Worm (Caenorhabditis elegans) whole organism, young adult: ENCODE results near the gene C29E4.17.

ENCODE experiments used
- B0019.2 ChIP-seq: fragments of 200-800 bp; sonication (Bioruptor generic); conservative IDR thresholded peaks from 2 replicates; pipeline ENCODE4 v1.3.6; 2022; ENCODE audit warnings: missing genetic modification reagents, missing genetic modification characterization, missing compliant biosample characterization
- B0035.1 ChIP-seq: sonication (generic microtip); optimal IDR thresholded peaks from 2 replicates; lab custom pipeline; 2016; ENCODE audit warnings: missing genetic modification characterization, mild to moderate bottlenecking, missing compliant biosample characterization, missing genotype, missing genetic modification reagents
- F37B4.10 ChIP-seq: fragments of 200-800 bp; sonication (Bioruptor generic); IDR thresholded peaks from 2 replicates; pipeline ENCODE4 v1.3.6; 2022; ENCODE audit warnings: missing genetic modification characterization, missing compliant biosample characterization
- F49E8.2 ChIP-seq: sonication (generic microtip); optimal IDR thresholded peaks from 3 replicates; lab custom pipeline; 2017; ENCODE audit warnings: missing genetic modification characterization, mild to moderate bottlenecking, missing compliant biosample characterization, antibody characterized with exemption, moderate library complexity; ENCODE audit not compliant: insufficient read depth
- F57A8.1 ChIP-seq: fragments of 200-800 bp; sonication (Bioruptor generic); optimal IDR thresholded peaks from 2 replicates; lab custom pipeline; 2018; ENCODE audit warnings: mild to moderate bottlenecking, missing genetic modification characterization, moderate library complexity, missing compliant biosample characterization
- K11D2.4 ChIP-seq: fragments of 200-800 bp; sonication (Bioruptor generic); IDR thresholded peaks from 2 replicates; pipeline ENCODE4 v1.3.6; 2022; ENCODE audit warnings: missing genetic modification reagents, missing genetic modification characterization, missing compliant biosample characterization
- K12H6.12 ChIP-seq: fragments of 200-800 bp; sonication (Bioruptor generic); optimal IDR thresholded peaks from 2 replicates; lab custom pipeline; 2018; ENCODE audit warnings: mild to moderate bottlenecking, missing genetic modification characterization, missing compliant biosample characterization
- T07F8.4 ChIP-seq: sonication (generic microtip); optimal IDR thresholded peaks from 2 replicates; lab custom pipeline; 2016; ENCODE audit warnings: mild to moderate bottlenecking, missing genetic modification characterization, moderate library complexity, missing compliant biosample characterization
- Y95B8A.8 ChIP-seq: fragments of 200-800 bp; sonication (Bioruptor generic); IDR thresholded peaks from 2 replicates; pipeline ENCODE4 v1.3.6; 2022; ENCODE audit warnings: missing genetic modification reagents, missing genetic modification characterization, missing compliant biosample characterization
- attf-3 ChIP-seq: fragments of 200-800 bp; sonication (Bioruptor generic); conservative IDR thresholded peaks from 2 replicates; pipeline ENCODE4 v1.3.6; 2022; ENCODE audit warnings: missing genetic modification reagents, missing genetic modification characterization, missing compliant biosample characterization
- attf-5 ChIP-seq: fragments of 200-800 bp; sonication (Bioruptor generic); optimal IDR thresholded peaks from 2 replicates; lab custom pipeline; 2018; ENCODE audit warnings: mild to moderate bottlenecking, missing genetic modification characterization, missing compliant biosample characterization
- attf-6 ChIP-seq: fragments of 200-800 bp; sonication (Bioruptor generic); IDR thresholded peaks from 2 replicates; pipeline ENCODE4 v1.3.6; 2022; ENCODE audit warnings: missing genetic modification reagents, missing genetic modification characterization, missing compliant biosample characterization
- ceh-40 ChIP-seq: fragments of 200-800 bp; sonication (Bioruptor generic); IDR thresholded peaks from 2 replicates; pipeline ENCODE4 v1.3.6; 2022; ENCODE audit warnings: missing genetic modification characterization, missing compliant biosample characterization
- chd-7 ChIP-seq: sonication (generic microtip); optimal IDR thresholded peaks from 2 replicates; lab custom pipeline; 2016; ENCODE audit warnings: mild to moderate bottlenecking, missing genetic modification characterization, moderate library complexity, missing compliant biosample characterization
- dox-1 ChIP-seq: fragments of 200-800 bp; sonication (Bioruptor generic); IDR thresholded peaks from 2 replicates; pipeline ENCODE4 v1.3.6; 2022; ENCODE audit warnings: missing genetic modification reagents, missing genetic modification characterization, missing compliant biosample characterization
- ekl-4 ChIP-seq: fragments of 200-800 bp; sonication (Bioruptor generic); IDR thresholded peaks from 2 replicates; pipeline ENCODE4 v1.3.6; 2022; ENCODE audit warnings: missing genetic modification reagents, missing genetic modification characterization, missing compliant biosample characterization
- fkh-3 ChIP-seq: sonication (generic microtip); optimal IDR thresholded peaks from 2 replicates; lab custom pipeline; 2016; ENCODE audit warnings: mild to moderate bottlenecking, missing genetic modification characterization, missing compliant biosample characterization
- hlh-12 ChIP-seq: sonication (generic microtip); optimal IDR thresholded peaks from 2 replicates; lab custom pipeline; 2016; ENCODE audit warnings: missing genetic modification characterization, missing compliant biosample characterization
- hrde-1 ChIP-seq: sonication (generic microtip); optimal IDR thresholded peaks from 2 replicates; lab custom pipeline; 2016; ENCODE audit warnings: missing genetic modification characterization, mild to moderate bottlenecking, missing compliant biosample characterization, moderate library complexity, missing genotype, missing genetic modification reagents, borderline replicate concordance
- let-526 ChIP-seq: fragments of 200-800 bp; sonication (Bioruptor generic); IDR thresholded peaks from 2 replicates; pipeline ENCODE4 v1.3.6; 2022; ENCODE audit warnings: missing genetic modification reagents, missing genetic modification characterization, missing compliant biosample characterization
- lin-35 ChIP-seq, 3 experiments: fragments of 150-350 bp in 2 of 3; sonication (generic microtip) in 1 of 3; optimal IDR thresholded peaks; 2 replicates each; lab custom pipeline; 2014 to 2018; ENCODE audit warnings: missing biosample characterization in 3 of 3, missing genetic modification characterization in 3 of 3, missing genetic modification reagents in 3 of 3
- lin-54 ChIP-seq: fragments of 200-800 bp; sonication (Bioruptor generic); optimal IDR thresholded peaks from 2 replicates; lab custom pipeline; 2018; ENCODE audit warnings: mild to moderate bottlenecking, missing genetic modification characterization, missing compliant biosample characterization
- lsl-1 ChIP-seq: fragments of 200-800 bp; sonication (Bioruptor generic); optimal IDR thresholded peaks from 2 replicates; lab custom pipeline; 2018; ENCODE audit warnings: mild to moderate bottlenecking, missing genetic modification characterization, moderate library complexity, missing compliant biosample characterization
- madf-3 ChIP-seq: fragments of 200-800 bp; sonication (Bioruptor generic); IDR thresholded peaks from 2 replicates; pipeline ENCODE4 v1.3.6; 2022; ENCODE audit warnings: missing genetic modification reagents, missing genetic modification characterization, missing compliant biosample characterization
- madf-6 ChIP-seq: fragments of 200-800 bp; sonication (Bioruptor generic); IDR thresholded peaks from 2 replicates; pipeline ENCODE4 v1.3.6; 2022; ENCODE audit warnings: missing genetic modification reagents, missing genetic modification characterization, missing compliant biosample characterization
- mel-28 ChIP-seq: sonication (generic microtip); optimal IDR thresholded peaks from 2 replicates; lab custom pipeline; 2016; ENCODE audit warnings: borderline replicate concordance, mild to moderate bottlenecking, missing genetic modification characterization, missing compliant biosample characterization
- nfya-2 ChIP-seq: fragments of 200-800 bp; sonication (Bioruptor generic); IDR thresholded peaks from 2 replicates; pipeline ENCODE4 v1.3.6; 2022; ENCODE audit warnings: missing genetic modification reagents, missing genetic modification characterization, missing compliant biosample characterization
- nhr-179 ChIP-seq: sonication (generic microtip); optimal IDR thresholded peaks from 2 replicates; lab custom pipeline; 2016; ENCODE audit warnings: mild to moderate bottlenecking, missing genetic modification characterization, missing compliant biosample characterization
- snpc-1.3 ChIP-seq: sonication (generic microtip); optimal IDR thresholded peaks from 2 replicates; lab custom pipeline; 2017; ENCODE audit warnings: missing genetic modification characterization, mild to moderate bottlenecking, missing compliant biosample characterization, antibody characterized with exemption, moderate library complexity, missing genotype, missing genetic modification reagents; ENCODE audit not compliant: insufficient read depth
- somi-1 ChIP-seq: fragments of 200-800 bp; sonication (Bioruptor generic); optimal IDR thresholded peaks from 2 replicates; lab custom pipeline; 2018; ENCODE audit warnings: mild to moderate bottlenecking, missing genetic modification characterization, missing compliant biosample characterization
- unc-62 ChIP-seq: fragments of 150-350 bp; optimal IDR thresholded peaks from 2 replicates; lab custom pipeline; 2014; ENCODE audit warnings: missing biosample characterization, missing genetic modification reagents, missing genetic modification characterization
- ztf-18 ChIP-seq: sonication (generic microtip); optimal IDR thresholded peaks from 2 replicates; lab custom pipeline; 2016; ENCODE audit warnings: missing genotype, mild to moderate bottlenecking, missing genetic modification characterization, missing compliant biosample characterization
- ztf-25 ChIP-seq: fragments of 200-800 bp; sonication (Bioruptor generic); IDR thresholded peaks from 2 replicates; pipeline ENCODE4 v1.3.6; 2022; ENCODE audit warnings: missing genetic modification reagents, missing genetic modification characterization, missing compliant biosample characterization
- ztf-26 ChIP-seq: sonication (generic microtip); optimal IDR thresholded peaks from 2 replicates; lab custom pipeline; 2017; ENCODE audit warnings: missing genetic modification characterization, missing compliant biosample characterization
- ztf-6 ChIP-seq: fragments of 200-800 bp; sonication (Bioruptor generic); IDR thresholded peaks from 2 replicates; pipeline ENCODE4 v1.3.6; 2022; ENCODE audit warnings: missing genetic modification reagents, missing genetic modification characterization, missing compliant biosample characterization

C29E4.17 gene

DNA sequence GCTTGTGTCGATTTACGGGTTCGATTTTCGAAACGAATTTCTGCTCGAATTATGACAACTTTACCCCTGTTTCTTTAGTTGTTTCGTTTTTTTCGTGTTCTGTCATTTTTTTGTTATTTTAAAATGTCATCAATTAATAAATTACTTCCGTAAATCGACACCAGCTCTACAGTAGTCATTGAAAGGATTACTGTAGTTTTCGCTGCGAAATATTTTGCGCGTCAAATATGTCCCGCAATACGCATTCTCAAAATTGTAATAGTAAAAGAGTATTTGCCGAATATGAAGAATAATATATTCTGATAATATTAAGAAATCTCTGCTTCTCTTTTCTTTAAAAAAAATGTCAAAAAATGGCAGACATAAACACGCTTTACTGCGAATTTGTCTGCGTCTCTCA lies 29.1 kb upstream of the C29E4.17 start (continued):
- TF ChIP-seq attf-3 (GFP tag; lab: Robert Waterston, UW), result no peak

DNA sequence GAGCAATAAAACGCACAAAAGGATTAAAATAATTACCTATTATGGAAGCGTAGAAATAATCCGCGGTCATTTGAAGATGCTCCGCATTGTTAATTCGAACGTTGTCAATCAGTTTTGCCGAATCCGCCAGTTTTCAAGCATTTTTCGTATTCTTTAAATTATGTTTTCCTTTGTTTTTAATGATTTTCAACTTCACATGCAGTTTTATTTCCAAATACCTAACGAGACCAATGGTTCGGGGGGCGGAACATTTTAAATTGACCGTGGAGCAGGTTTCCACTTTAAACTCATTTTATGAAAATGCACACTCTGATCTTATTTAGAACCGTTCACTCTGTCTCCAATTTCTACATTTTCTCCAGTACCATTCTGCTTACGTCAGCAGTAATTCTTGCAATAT lies 27.6 kb upstream of the C29E4.17 start, which contains the start of gene ZK688.4:
ZK688.4 (plus strand) TSS at position 301 of the 400 bp plus-strand sequence.
- TF ChIP-seq B0019.2 (GFP tag; lab: Robert Waterston, UW) (no peak), ztf-6 (GFP tag; lab: Robert Waterston, UW) (no peak), F49E8.2 (no peak), lsl-1 (GFP tag; lab: Kevin White, UChicago) (no peak), dox-1 (GFP tag; lab: Robert Waterston, UW) (no peak), ztf-26 (tag; lab: Kevin White, UChicago) (no peak), fkh-3 (no peak), K11D2.4 (GFP tag; lab: Robert Waterston, UW) (no peak), F37B4.10 (GFP tag; lab: Robert Waterston, UW) (no peak), hlh-12 (tag; lab: Kevin White, UChicago) (no peak), K12H6.12 (no peak), hrde-1 (tag; lab: Kevin White, UChicago) (no peak), B0035.1 (no peak), madf-6 (GFP tag; lab: Robert Waterston, UW) (no peak), lin-35 (GFP tag; optimal IDR thresholded peaks at IDR 0.05; lab: Kevin White, UChicago) (no peak), nfya-2 (no peak), unc-62 (GFP tag; lab: Kevin White, UChicago) (no peak)

DNA sequence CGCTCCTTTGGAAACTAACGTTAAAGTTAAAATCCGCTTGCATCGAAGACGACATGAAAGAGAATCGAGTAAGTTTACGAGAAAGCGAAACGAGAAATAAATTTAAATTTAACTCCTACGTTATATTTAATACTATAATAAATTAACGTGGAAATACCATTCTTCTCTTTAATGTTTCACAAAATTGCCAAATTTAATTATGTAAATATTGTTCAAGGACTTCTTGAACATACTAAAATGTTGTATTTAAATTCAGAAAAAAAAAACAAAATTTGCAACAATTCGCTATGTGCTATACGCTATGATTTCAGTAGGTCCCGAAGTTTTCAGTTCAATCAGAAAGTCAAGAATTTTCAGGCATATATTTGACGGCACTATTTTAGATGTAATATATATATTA lies 25.4 kb upstream of the C29E4.17 start, which contains the start of gene ZK688.10:
ZK688.10 (minus strand) TSS at position 101 of the 400 bp plus-strand sequence.
- TF ChIP-seq hlh-12 (tag; lab: Kevin White, UChicago), result no peak

DNA sequence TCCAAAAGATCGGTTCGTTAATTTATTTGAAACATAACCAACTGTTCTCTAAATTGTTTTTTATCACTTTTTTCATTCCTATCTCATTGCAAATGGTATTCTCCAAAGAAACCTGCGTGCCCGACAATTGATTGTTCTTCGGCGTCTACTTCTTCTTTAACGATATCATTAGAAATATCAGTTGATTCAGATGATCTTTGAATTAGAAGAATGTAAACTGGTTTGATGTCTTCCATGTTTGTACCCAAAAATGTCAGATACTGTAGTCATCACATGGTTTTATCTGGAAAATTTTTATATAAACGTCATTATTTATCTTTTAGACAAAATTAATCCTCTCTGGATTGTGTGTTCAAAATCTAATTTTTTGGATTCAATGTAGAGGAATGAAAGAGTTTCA lies 24.6 kb upstream of the C29E4.17 start:
- TF ChIP-seq somi-1 (GFP tag; lab: Kevin White, UChicago), result peak; percentile 19
- no peak for TF ChIP-seq ztf-25 (GFP tag; lab: Robert Waterston, UW)
- TF ChIP-seq, all 124 proteins: peak for 1

DNA sequence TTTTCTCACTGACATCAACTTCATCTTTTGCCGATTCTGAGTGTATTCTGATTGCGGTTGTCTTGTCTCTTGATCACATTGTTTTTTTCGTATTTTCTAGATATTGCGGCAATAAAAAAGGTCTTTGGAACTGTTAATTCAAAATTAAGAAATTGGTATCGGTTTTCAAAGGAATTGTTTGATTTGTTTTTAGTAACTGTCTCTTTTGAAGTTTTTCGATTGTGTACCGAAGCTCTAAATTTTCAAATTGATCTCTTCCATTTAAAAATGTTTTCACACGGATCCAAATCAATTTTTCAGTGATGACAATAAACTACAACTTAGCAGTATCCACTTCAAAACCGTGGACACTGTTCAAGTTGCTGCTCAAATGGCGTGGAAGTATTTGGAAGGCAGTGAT lies 21.6 kb upstream of the C29E4.17 start, which contains the start of gene best-24:
best-24 (plus strand) TSS at position 301 of the 400 bp plus-strand sequence.
- no peak for TF ChIP-seq lin-54 (GFP tag; lab: Kevin White, UChicago)
- no peak for TF ChIP-seq lsl-1 (GFP tag; lab: Kevin White, UChicago)
- no peak for TF ChIP-seq let-526 (GFP tag; lab: Robert Waterston, UW)
- TF ChIP-seq T07F8.4 (tag; lab: Kevin White, UChicago), result no peak
- TF ChIP-seq attf-6, result no peak
- no peak for TF ChIP-seq snpc-1.3 (tag; lab: Kevin White, UChicago)
- no peak for TF ChIP-seq Y95B8A.8
- TF ChIP-seq chd-7 (tag; lab: Kevin White, UChicago), result no peak
- no peak for TF ChIP-seq attf-5
- no peak for TF ChIP-seq F57A8.1 (GFP tag; lab: Kevin White, UChicago)
- TF ChIP-seq nhr-179, result no peak
- TF ChIP-seq ceh-40 (GFP tag; lab: Robert Waterston, UW), result no peak
- TF ChIP-seq ekl-4 (GFP tag; lab: Robert Waterston, UW), result no peak
- TF ChIP-seq mel-28 (tag; lab: Kevin White, UChicago), result no peak
- no peak for TF ChIP-seq ztf-18
- no peak for TF ChIP-seq madf-3
